Worm (Caenorhabditis elegans) whole organism, L2 larva: Measurements from ENCODE around the gene Y116A8C.30.

Source experiments
- egl-27 ChIP-seq: sonication (generic microtip); optimal IDR thresholded peaks from 3 replicates; lab custom pipeline; 2017; ENCODE audit warnings: missing biosample characterization, missing genetic modification reagents, missing genetic modification characterization
- lin-39 ChIP-seq: fragments of 150-350 bp; optimal IDR thresholded peaks from 2 replicates; lab custom pipeline; 2014; ENCODE audit warnings: missing biosample characterization, missing genetic modification reagents, missing genetic modification characterization
- mab-5 ChIP-seq: fragments of 150-350 bp; optimal IDR thresholded peaks from 2 replicates; lab custom pipeline; 2014; ENCODE audit warnings: missing biosample characterization, missing genetic modification characterization
- nhr-11 ChIP-seq: fragments of 150-350 bp; optimal IDR thresholded peaks from 2 replicates; lab custom pipeline; 2014; ENCODE audit warnings: missing biosample characterization, missing genetic modification characterization
- nhr-237 ChIP-seq: fragments of 150-350 bp; optimal IDR thresholded peaks from 2 replicates; lab custom pipeline; 2014; ENCODE audit warnings: missing biosample characterization, missing genetic modification characterization
- sem-4 ChIP-seq: fragments of 150-350 bp; optimal IDR thresholded peaks from 2 replicates; lab custom pipeline; 2014; ENCODE audit warnings: missing biosample characterization, missing genetic modification reagents, missing genetic modification characterization

ce11 chrIV:17126512-17126911 lies 23.0 kb upstream of the Y116A8C.30 start:
- TF ChIP-seq sem-4 (tag; lab: Kevin White, UChicago) = no peak
- no peak for TF ChIP-seq nhr-11
- TF ChIP-seq egl-27 = no peak
- TF ChIP-seq lin-39 (tag; lab: Kevin White, UChicago) = no peak
- no peak for TF ChIP-seq nhr-237 (tag; lab: Kevin White, UChicago)
- no peak for TF ChIP-seq mab-5
